Worm (Caenorhabditis elegans) whole organism, L4 larva: ENCODE data around the gene R03D7.15.

Experiments
- F10B5.3 ChIP-seq: sonication (generic microtip); optimal IDR thresholded peaks from 2 replicates; lab custom pipeline; 2016; ENCODE audit warnings: mild to moderate bottlenecking, missing genetic modification characterization, missing compliant biosample characterization
- F26F4.8 ChIP-seq: fragments of 200-800 bp; sonication (Bioruptor generic); conservative IDR thresholded peaks from 2 replicates; pipeline ENCODE4 v1.3.6; 2022; ENCODE audit warnings: missing genetic modification characterization, missing compliant biosample characterization
- F44E2.7 ChIP-seq: fragments of 200-800 bp; sonication (Bioruptor generic); IDR thresholded peaks from 2 replicates; pipeline ENCODE4 v2.1.2; 2022; ENCODE audit warnings: missing genetic modification characterization, missing compliant biosample characterization
- F49E8.2 ChIP-seq: sonication (generic microtip); optimal IDR thresholded peaks from 2 replicates; lab custom pipeline; 2016; ENCODE audit warnings: missing compliant biosample characterization, mild to moderate bottlenecking, missing genetic modification characterization, borderline replicate concordance
- Y48G9A.11 ChIP-seq: fragments of 200-800 bp; sonication (Bioruptor generic); IDR thresholded peaks from 2 replicates; pipeline ENCODE4 v1.3.6; 2022; ENCODE audit warnings: missing genetic modification reagents, missing genetic modification characterization, missing compliant biosample characterization
- Y75B8A.6 ChIP-seq: fragments of 200-800 bp; sonication (Bioruptor generic); IDR thresholded peaks from 2 replicates; pipeline ENCODE4 v1.3.6; 2022; ENCODE audit warnings: missing genetic modification reagents, missing genetic modification characterization, missing compliant biosample characterization
- ZK546.5 ChIP-seq, 2 experiments: sonication (generic microtip); optimal IDR thresholded peaks; 2 replicates each; lab custom pipeline; 2017; ENCODE audit warnings: missing biosample characterization in 2 of 2, missing genetic modification characterization in 2 of 2
- aha-1 ChIP-seq: fragments of 150-350 bp; peaks from one replicate; lab custom pipeline; 2014; ENCODE audit warnings: missing biosample characterization, missing genetic modification characterization
- aly-2 ChIP-seq: sonication (generic microtip); optimal IDR thresholded peaks from 2 replicates; lab custom pipeline; 2018; ENCODE audit warnings: missing biosample characterization, missing genetic modification characterization
- ama-1 ChIP-seq: fragments of 150-350 bp; optimal IDR thresholded peaks from 2 replicates; lab custom pipeline; 2014; ENCODE audit warnings: inconsistent platforms, mixed read lengths
- arid-1 ChIP-seq: fragments of 200-800 bp; sonication (Bioruptor generic); conservative IDR thresholded peaks from 2 replicates; pipeline ENCODE4 v1.3.6; 2022; ENCODE audit warnings: missing genetic modification reagents, missing genetic modification characterization, missing compliant biosample characterization
- ceh-44 ChIP-seq: fragments of 200-800 bp; sonication (Bioruptor generic); IDR thresholded peaks from 2 replicates; pipeline ENCODE4 v1.3.6; 2022; ENCODE audit warnings: missing genetic modification reagents, missing genetic modification characterization, missing compliant biosample characterization
- ceh-62 ChIP-seq: sonication (generic microtip); optimal IDR thresholded peaks from 2 replicates; lab custom pipeline; 2017; ENCODE audit warnings: missing biosample characterization, missing genetic modification characterization
- ceh-82 ChIP-seq: sonication (generic microtip); optimal IDR thresholded peaks from 2 replicates; lab custom pipeline; 2017; ENCODE audit warnings: missing biosample characterization, missing genetic modification characterization
- ctbp-1 ChIP-seq: fragments of 200-800 bp; sonication (Bioruptor generic); IDR thresholded peaks from 2 replicates; pipeline ENCODE4 v1.3.6; 2022; ENCODE audit warnings: missing genetic modification reagents, missing genetic modification characterization, missing compliant biosample characterization
- daf-16 ChIP-seq, 3 experiments: sonication (generic microtip); optimal IDR thresholded peaks; 2 replicates each; lab custom pipeline; 2016 to 2017; ENCODE audit warnings: missing genetic modification characterization in 3 of 3, missing genetic modification reagents in 3 of 3, mild to moderate bottlenecking in 2 of 3, missing compliant biosample characterization in 2 of 3, missing biosample characterization in 1 of 3, moderate library complexity in 1 of 3
- daf-19 ChIP-seq: fragments of 200-800 bp; sonication (Bioruptor generic); conservative IDR thresholded peaks from 2 replicates; pipeline ENCODE4 v1.3.6; 2022; ENCODE audit warnings: missing genetic modification characterization, missing compliant biosample characterization
- dmd-9 ChIP-seq: fragments of 200-800 bp; sonication (Bioruptor generic); IDR thresholded peaks from 2 replicates; pipeline ENCODE4 v1.3.6; 2022; ENCODE audit warnings: missing genetic modification reagents, missing genetic modification characterization, missing compliant biosample characterization
- dpl-1 ChIP-seq: fragments of 150-350 bp; optimal IDR thresholded peaks from 2 replicates; lab custom pipeline; 2014; ENCODE audit warnings: missing biosample characterization, missing genetic modification reagents, missing genetic modification characterization
- duxl-1 ChIP-seq: sonication (generic microtip); optimal IDR thresholded peaks from 2 replicates; lab custom pipeline; 2016; ENCODE audit warnings: mild to moderate bottlenecking, missing genetic modification characterization, moderate library complexity, missing compliant biosample characterization; ENCODE audit not compliant: poor library complexity
- egl-43 ChIP-seq: fragments of 200-800 bp; sonication (Bioruptor generic); IDR thresholded peaks from 2 replicates; pipeline ENCODE4 v1.3.6; 2022; ENCODE audit warnings: missing genetic modification reagents, missing genetic modification characterization, missing compliant biosample characterization
- fkh-10 ChIP-seq: fragments of 150-350 bp; optimal IDR thresholded peaks from 2 replicates; lab custom pipeline; 2014; ENCODE audit warnings: missing biosample characterization, missing genetic modification reagents, missing genetic modification characterization
- gei-8 ChIP-seq: fragments of 200-800 bp; sonication (Bioruptor generic); optimal IDR thresholded peaks from 2 replicates; lab custom pipeline; 2018; ENCODE audit warnings: mild to moderate bottlenecking, missing genetic modification characterization, missing compliant biosample characterization
- hif-1 ChIP-seq, 2 experiments: sonication (generic microtip); optimal IDR thresholded peaks; 2 replicates each; lab custom pipeline; 2016 to 2017; ENCODE audit warnings: missing compliant biosample characterization in 2 of 2, missing genetic modification characterization in 2 of 2, missing genetic modification reagents in 2 of 2, missing genotype in 2 of 2, mild to moderate bottlenecking in 1 of 2
- hlh-30 ChIP-seq: sonication (generic microtip); optimal IDR thresholded peaks from 2 replicates; lab custom pipeline; 2017; ENCODE audit warnings: antibody characterized with exemption, mild to moderate bottlenecking, missing genetic modification characterization, missing compliant biosample characterization; ENCODE audit not compliant: insufficient read depth
- lin-1 ChIP-seq: fragments of 200-800 bp; sonication (Bioruptor generic); IDR thresholded peaks from 2 replicates; pipeline ENCODE4 v1.3.6; 2022; ENCODE audit warnings: missing genetic modification reagents, missing genetic modification characterization, missing compliant biosample characterization
- lin-38 ChIP-seq: fragments of 200-800 bp; sonication (Bioruptor generic); IDR thresholded peaks from 2 replicates; pipeline ENCODE4 v1.3.6; 2022; ENCODE audit warnings: missing genetic modification reagents, missing genetic modification characterization, missing compliant biosample characterization
- lir-3 ChIP-seq: sonication (generic microtip); optimal IDR thresholded peaks from 2 replicates; lab custom pipeline; 2016; ENCODE audit warnings: mild to moderate bottlenecking, missing genetic modification characterization, missing compliant biosample characterization
- madf-9 ChIP-seq: fragments of 200-800 bp; sonication (Bioruptor generic); conservative IDR thresholded peaks from 2 replicates; pipeline ENCODE4 v1.3.6; 2022; ENCODE audit warnings: missing genetic modification reagents, missing genetic modification characterization, missing compliant biosample characterization
- mdl-1 ChIP-seq, 2 experiments: fragments of 150-350 bp in 1 of 2; sonication (generic microtip) in 1 of 2; optimal IDR thresholded peaks; 2 replicates each; lab custom pipeline; 2014 to 2017; ENCODE audit warnings: missing biosample characterization in 2 of 2, missing genetic modification characterization in 2 of 2
- mxl-3 ChIP-seq: fragments of 200-800 bp; sonication (Bioruptor generic); optimal IDR thresholded peaks from 2 replicates; lab custom pipeline; 2018; ENCODE audit warnings: mild to moderate bottlenecking, missing genetic modification characterization, missing compliant biosample characterization
- nhr-10 ChIP-seq: fragments of 150-350 bp; optimal IDR thresholded peaks from 2 replicates; lab custom pipeline; 2014; ENCODE audit warnings: missing biosample characterization, missing genetic modification characterization
- nhr-102 ChIP-seq: sonication (generic microtip); optimal IDR thresholded peaks from 2 replicates; lab custom pipeline; 2016; ENCODE audit warnings: mild to moderate bottlenecking, missing genetic modification characterization, moderate library complexity, missing compliant biosample characterization
- nhr-11 ChIP-seq: fragments of 150-350 bp; optimal IDR thresholded peaks from 2 replicates; lab custom pipeline; 2014; ENCODE audit warnings: missing biosample characterization, missing genetic modification characterization
- nhr-41 ChIP-seq: fragments of 200-800 bp; sonication (Bioruptor generic); IDR thresholded peaks from 2 replicates; pipeline ENCODE4 v1.3.6; 2022; ENCODE audit warnings: missing genetic modification reagents, missing genetic modification characterization, missing compliant biosample characterization
- sdz-12 ChIP-seq: fragments of 200-800 bp; sonication (Bioruptor generic); optimal IDR thresholded peaks from 2 replicates; lab custom pipeline; 2018; ENCODE audit warnings: mild to moderate bottlenecking, missing genetic modification characterization, missing compliant biosample characterization
- set-16 ChIP-seq: fragments of 200-800 bp; sonication (Bioruptor generic); IDR thresholded peaks from 2 replicates; pipeline ENCODE4 v1.3.6; 2022; ENCODE audit warnings: missing genetic modification reagents, missing genetic modification characterization, missing compliant biosample characterization
- snpc-1.2 ChIP-seq: fragments of 200-800 bp; sonication (Bioruptor generic); IDR thresholded peaks from 2 replicates; pipeline ENCODE4 v1.3.6; 2022; ENCODE audit warnings: missing genetic modification reagents, missing genetic modification characterization, missing compliant biosample characterization
- unc-130 ChIP-seq: sonication (generic microtip); optimal IDR thresholded peaks from 2 replicates; lab custom pipeline; 2016; ENCODE audit warnings: missing genetic modification reagents, missing genetic modification characterization, missing compliant biosample characterization
- zip-11 ChIP-seq: fragments of 200-800 bp; sonication (Bioruptor generic); IDR thresholded peaks from 2 replicates; pipeline ENCODE4 v1.3.6; 2022; ENCODE audit warnings: missing genetic modification characterization, missing compliant biosample characterization
- zip-2 ChIP-seq: fragments of 150-350 bp; optimal IDR thresholded peaks from 2 replicates; lab custom pipeline; 2014; ENCODE audit warnings: missing biosample characterization, missing genetic modification characterization

Gene R03D7.15

ce11 chrII:10935336-10935735, 6.7 kb upstream of the R03D7.15 start:
- TF ChIP-seq nhr-11 (no peak), dmd-9 (GFP tag; lab: Robert Waterston, UW) (no peak), F44E2.7 (GFP tag; lab: Robert Waterston, UW) (no peak), dpl-1 (GFP tag; lab: Kevin White, UChicago) (no peak), daf-19 (no peak), ceh-82 (tag; lab: Kevin White, UChicago) (no peak), fkh-10 (GFP tag; lab: Kevin White, UChicago) (no peak), mdl-1 (tag; optimal IDR thresholded peaks at IDR 0.05; lab: Kevin White, UChicago) (no peak), arid-1 (GFP tag; lab: Robert Waterston, UW) (0 out of 2 replicates have a peak, but pooled peaks have one; percentile 36), F49E8.2 (tag; lab: Kevin White, UChicago) (peak; percentile 81), ama-1 (lab: Kevin White, UChicago) (no peak), ctbp-1 (GFP tag; lab: Robert Waterston, UW) (no peak), snpc-1.2 (GFP tag; lab: Robert Waterston, UW) (0 out of 2 replicates have a peak, but pooled peaks have one; percentile 60), daf-16 (GFP tag; optimal IDR thresholded peaks at IDR 0.05; lab: Kevin White, UChicago) (no peak), daf-16 (tag; optimal IDR thresholded peaks at IDR 0.05; lab: Kevin White, UChicago) (no peak), egl-43 (no peak), ceh-44 (GFP tag; lab: Robert Waterston, UW) (0 out of 2 replicates have a peak, but pooled peaks have one; percentile 16), lin-1 (GFP tag; lab: Robert Waterston, UW) (no peak), lin-38 (GFP tag; lab: Robert Waterston, UW) (peak; percentile 76), unc-130 (peak; percentile 68), F26F4.8 (GFP tag; lab: Robert Waterston, UW) (no peak), Y48G9A.11 (GFP tag; lab: Robert Waterston, UW) (peak; percentile 69), nhr-10 (no peak)

DNA sequence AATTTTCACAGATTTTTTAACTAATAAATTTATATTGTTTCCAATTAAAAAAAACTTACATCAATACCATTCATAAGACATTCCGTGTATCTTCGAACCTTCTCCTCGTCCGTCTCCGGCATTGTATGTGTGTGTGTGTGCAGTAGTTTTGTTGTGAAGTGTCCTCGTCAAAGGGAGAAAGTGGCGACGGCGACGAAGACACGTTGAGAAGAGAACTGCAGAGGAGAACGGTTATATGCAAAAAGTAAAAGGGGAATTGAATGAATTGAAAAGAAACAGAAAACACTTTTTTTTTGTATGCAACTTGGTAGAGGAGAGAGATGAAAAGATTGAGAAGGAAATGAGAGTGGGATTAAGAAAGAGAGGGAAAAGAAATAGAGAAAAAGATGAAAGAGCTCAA, 3.4 kb downstream of the R03D7.15 start:
- TF ChIP-seq zip-11 (GFP tag; lab: Robert Waterston, UW) (no peak), sdz-12 (no peak), lir-3 (tag; lab: Kevin White, UChicago) (no peak), mxl-3 (GFP tag; lab: Kevin White, UChicago) (no peak), madf-9 (GFP tag; lab: Robert Waterston, UW) (no peak), ZK546.5 (tag; optimal IDR thresholded peaks at IDR 0.05; lab: Kevin White, UChicago) (no peak), ceh-62 (no peak), aha-1 (no peak), F10B5.3 (tag; lab: Kevin White, UChicago) (no peak), set-16 (GFP tag; lab: Robert Waterston, UW) (no peak), gei-8 (GFP tag; lab: Kevin White, UChicago) (no peak), Y75B8A.6 (GFP tag; lab: Robert Waterston, UW) (no peak), nhr-102 (tag; lab: Kevin White, UChicago) (no peak), duxl-1 (tag; lab: Kevin White, UChicago) (no peak), zip-2 (tag; lab: Kevin White, UChicago) (no peak), hif-1 (tag; optimal IDR thresholded peaks at IDR 0.05; lab: Kevin White, UChicago) (no peak), aly-2 (no peak), nhr-41 (GFP tag; lab: Robert Waterston, UW) (no peak), hlh-30 (tag; lab: Kevin White, UChicago) (no peak)
